Worm (Caenorhabditis elegans) whole organism, mixed stage, embryonic: Measurements from ENCODE around the gene osm-6.

ENCODE experiments used
- ceh-39 ChIP-seq: fragments of 150-350 bp; optimal IDR thresholded peaks from 2 replicates; lab custom pipeline; 2014; ENCODE audit warnings: missing biosample characterization, missing genetic modification characterization
- ceh-43 ChIP-seq: fragments of 200-800 bp; sonication (Bioruptor generic); optimal IDR thresholded peaks from 2 replicates; lab custom pipeline; 2018; ENCODE audit warnings: mild to moderate bottlenecking, missing genetic modification characterization, moderate library complexity, missing compliant biosample characterization
- ceh-83 ChIP-seq: fragments of 200-800 bp; sonication (Bioruptor generic); optimal IDR thresholded peaks from 2 replicates; lab custom pipeline; 2018; ENCODE audit warnings: mild to moderate bottlenecking, missing genetic modification characterization, missing compliant biosample characterization
- drap-1 ChIP-seq: fragments of 200-800 bp; sonication (Bioruptor generic); optimal IDR thresholded peaks from 3 replicates; lab custom pipeline; 2018; ENCODE audit warnings: mild to moderate bottlenecking, missing genetic modification characterization, missing compliant biosample characterization
- hlh-1 ChIP-seq: fragments of 150-350 bp; optimal IDR thresholded peaks from 2 replicates; lab custom pipeline; 2014; ENCODE audit warnings: missing biosample characterization, missing genetic modification reagents, missing genetic modification characterization
- lin-13 ChIP-seq: fragments of 150-350 bp; optimal IDR thresholded peaks from 2 replicates; lab custom pipeline; 2014; ENCODE audit warnings: missing biosample characterization, missing genetic modification characterization
- lsy-2 ChIP-seq: fragments of 150-350 bp; optimal IDR thresholded peaks from 2 replicates; lab custom pipeline; 2014; ENCODE audit warnings: missing biosample characterization, missing genetic modification characterization
- mep-1 ChIP-seq: fragments of 150-350 bp; optimal IDR thresholded peaks from 2 replicates; lab custom pipeline; 2017; ENCODE audit warnings: missing biosample characterization, missing genetic modification reagents, missing genetic modification characterization, inconsistent platforms
- nhr-237 ChIP-seq: fragments of 150-350 bp; optimal IDR thresholded peaks from 2 replicates; lab custom pipeline; 2014; ENCODE audit warnings: missing biosample characterization, missing genetic modification characterization
- nhr-28 ChIP-seq: fragments of 150-350 bp; optimal IDR thresholded peaks from 2 replicates; lab custom pipeline; 2014; ENCODE audit warnings: missing biosample characterization, missing genetic modification characterization
- snpc-4 ChIP-seq: fragments of 150-350 bp; optimal IDR thresholded peaks from 2 replicates; lab custom pipeline; 2014; ENCODE audit warnings: missing biosample characterization, missing genetic modification characterization
- unc-39 ChIP-seq: fragments of 150-350 bp; optimal IDR thresholded peaks from 2 replicates; lab custom pipeline; 2014; ENCODE audit warnings: missing biosample characterization, missing genetic modification characterization

DNA sequence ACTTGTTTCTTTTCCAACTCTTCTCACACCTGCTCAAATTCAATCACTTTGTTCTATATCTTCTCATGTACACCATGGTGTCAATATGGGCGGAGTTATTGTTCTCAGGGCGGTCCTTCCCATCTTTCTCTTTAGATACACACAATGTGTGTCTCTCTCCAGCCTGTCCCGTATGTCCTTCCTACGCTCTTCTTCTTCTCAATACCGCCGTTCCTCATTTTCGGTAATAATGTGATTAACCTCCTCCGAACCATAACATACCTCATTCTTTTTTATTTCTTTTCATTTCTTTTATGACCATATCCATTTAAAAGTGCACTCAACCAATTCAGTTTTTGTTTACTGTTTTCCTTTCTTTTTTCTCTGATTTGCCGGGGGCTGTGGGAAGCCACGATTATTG lies 28.4 kb upstream of the osm-6 start:
- TF ChIP-seq lin-13 (tag; lab: Kevin White, UChicago) (no peak), hlh-1 (tag; lab: Kevin White, UChicago) (no peak), nhr-237 (no peak), ceh-39 (tag; lab: Kevin White, UChicago) (no peak), drap-1 (GFP tag; lab: Kevin White, UChicago) (no peak), mep-1 (tag; lab: Kevin White, UChicago) (no peak), ceh-43 (GFP tag; lab: Kevin White, UChicago) (no peak), snpc-4 (tag; lab: Kevin White, UChicago) (no peak), nhr-28 (tag; lab: Kevin White, UChicago) (no peak), ceh-83 (GFP tag; lab: Kevin White, UChicago) (no peak), unc-39 (tag; lab: Kevin White, UChicago) (no peak), lsy-2 (tag; lab: Kevin White, UChicago) (no peak)
